Worm (Caenorhabditis elegans): ENCODE data around the gene vps-39.

DNA sequence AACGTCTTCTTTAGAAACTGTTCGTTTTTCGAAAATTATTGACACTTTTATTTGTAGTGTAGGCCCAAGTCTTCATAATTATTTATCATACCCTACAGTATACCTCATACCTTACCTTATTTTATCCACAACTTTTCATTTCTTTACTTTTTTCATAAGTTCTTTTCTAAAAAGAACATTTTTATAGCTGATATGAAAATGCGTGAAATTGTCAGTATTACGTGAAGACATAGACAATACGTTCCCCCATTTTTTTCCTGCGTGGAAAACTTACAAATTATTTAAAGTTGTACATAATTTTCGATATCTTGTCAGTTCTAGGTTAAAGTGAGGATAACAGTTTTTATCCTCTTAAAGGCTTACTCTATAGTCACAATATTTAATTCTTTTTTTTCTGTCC is 31.7 kb upstream of the vps-39 start:
- no peak for TF ChIP-seq unc-39 (tag; optimal IDR thresholded peaks at IDR 0.05)
- no peak for TF ChIP-seq ceh-16 (tag; optimal IDR thresholded peaks at IDR 0.05)
- no peak for TF ChIP-seq skn-1 (tag; optimal IDR thresholded peaks at IDR 0.05)
- TF ChIP-seq ama-1 (optimal IDR thresholded peaks at IDR 0.05) = no peak
- no peak for TF ChIP-seq daf-12 (tag; optimal IDR thresholded peaks at IDR 0.05)
- TF ChIP-seq lin-39 (tag; optimal IDR thresholded peaks at IDR 0.05) = no peak
- TF ChIP-seq ceh-82 (tag; optimal IDR thresholded peaks at IDR 0.05) = no peak
- TF ChIP-seq jun-1 (tag; optimal IDR thresholded peaks at IDR 0.05) = no peak
- no peak for TF ChIP-seq ztf-11 (tag; optimal IDR thresholded peaks at IDR 0.05)
